Worm (Caenorhabditis elegans) whole organism, L2 larva: Measurements from ENCODE around the gene Y105C5A.1272.
A peak's percentile ranks its signal among the peaks of the same experiment; 100 is the strongest.
"Not testable (repeated sequence)": the region's sequence is repeated elsewhere in the genome, so short reads cannot be mapped to it uniquely, and the experiment has no call there.

ENCODE experiments used
- C34F6.9 ChIP-seq: fragments of 150-350 bp; optimal IDR thresholded peaks from 2 replicates; lab custom pipeline; 2014; ENCODE audit warnings: missing biosample characterization, missing genetic modification characterization
- F13H6.1 ChIP-seq: sonication (generic microtip); optimal IDR thresholded peaks from 2 replicates; lab custom pipeline; 2016; ENCODE audit warnings: missing genetic modification characterization, missing compliant biosample characterization
- Y55F3AM.14 ChIP-seq: fragments of 200-800 bp; sonication (Bioruptor generic); optimal IDR thresholded peaks from 2 replicates; lab custom pipeline; 2018; ENCODE audit warnings: mild to moderate bottlenecking, missing genetic modification characterization, missing compliant biosample characterization
- ZK546.5 ChIP-seq: sonication (generic microtip); optimal IDR thresholded peaks from 2 replicates; lab custom pipeline; 2017; ENCODE audit warnings: missing biosample characterization, missing genetic modification characterization
- alr-1 ChIP-seq: fragments of 150-350 bp; optimal IDR thresholded peaks from 2 replicates; lab custom pipeline; 2014; ENCODE audit warnings: missing biosample characterization, missing genetic modification characterization
- ama-1 ChIP-seq: fragments of 150-350 bp; optimal IDR thresholded peaks from 2 replicates; lab custom pipeline; 2018; ENCODE audit warnings: inconsistent platforms
- blmp-1 ChIP-seq: sonication (generic microtip); optimal IDR thresholded peaks from 2 replicates; lab custom pipeline; 2017; ENCODE audit warnings: missing genetic modification characterization, mild to moderate bottlenecking, missing compliant biosample characterization, antibody characterized with exemption, moderate library complexity; ENCODE audit not compliant: insufficient read depth
- ceh-16 ChIP-seq: fragments of 150-350 bp; optimal IDR thresholded peaks from 2 replicates; lab custom pipeline; 2014; ENCODE audit warnings: missing biosample characterization, missing genetic modification characterization
- ceh-82 ChIP-seq: fragments of 150-350 bp; optimal IDR thresholded peaks from 2 replicates; lab custom pipeline; 2014; ENCODE audit warnings: missing biosample characterization, missing genetic modification characterization
- crh-2 ChIP-seq: sonication (generic microtip); optimal IDR thresholded peaks from 2 replicates; lab custom pipeline; 2017; ENCODE audit warnings: missing biosample characterization, missing genetic modification characterization
- egl-27 ChIP-seq: sonication (generic microtip); optimal IDR thresholded peaks from 3 replicates; lab custom pipeline; 2017; ENCODE audit warnings: missing biosample characterization, missing genetic modification reagents, missing genetic modification characterization
- elt-1 ChIP-seq: fragments of 150-350 bp; optimal IDR thresholded peaks from 2 replicates; lab custom pipeline; 2014; ENCODE audit warnings: missing biosample characterization, missing genetic modification characterization
- elt-3 ChIP-seq: sonication (generic microtip); optimal IDR thresholded peaks from 2 replicates; lab custom pipeline; 2017; ENCODE audit warnings: missing biosample characterization, missing genetic modification characterization
- fos-1 ChIP-seq: fragments of 150-350 bp; optimal IDR thresholded peaks from 2 replicates; lab custom pipeline; 2014; ENCODE audit warnings: missing biosample characterization, missing genetic modification characterization
- gmeb-1 ChIP-seq: fragments of 150-350 bp; optimal IDR thresholded peaks from 2 replicates; lab custom pipeline; 2014; ENCODE audit warnings: missing biosample characterization, missing genetic modification characterization
- lin-11 ChIP-seq: fragments of 150-350 bp; sonication (generic microtip); optimal IDR thresholded peaks from 2 replicates; lab custom pipeline; 2014; ENCODE audit warnings: missing biosample characterization, missing genetic modification characterization, inconsistent platforms, mixed read lengths
- lin-13 ChIP-seq: fragments of 150-350 bp; optimal IDR thresholded peaks from 2 replicates; lab custom pipeline; 2014; ENCODE audit warnings: missing biosample characterization, missing genetic modification reagents, missing genetic modification characterization
- lsy-2 ChIP-seq, 2 experiments: fragments of 150-350 bp in 1 of 2; sonication (generic microtip) in 1 of 2; optimal IDR thresholded peaks; 2 replicates each; lab custom pipeline; 2014 to 2017; ENCODE audit warnings: missing biosample characterization in 2 of 2, missing genetic modification characterization in 2 of 2
- mab-5 ChIP-seq: fragments of 150-350 bp; optimal IDR thresholded peaks from 2 replicates; lab custom pipeline; 2014; ENCODE audit warnings: missing biosample characterization, missing genetic modification characterization
- mbf-1 ChIP-seq: sonication (generic microtip); optimal IDR thresholded peaks from 2 replicates; lab custom pipeline; 2017; ENCODE audit warnings: missing biosample characterization, missing genetic modification characterization
- mdl-1 ChIP-seq, 2 experiments: fragments of 150-350 bp in 1 of 2; sonication (generic microtip) in 1 of 2; optimal IDR thresholded peaks; 2 replicates each; lab custom pipeline; 2017; ENCODE audit warnings: missing biosample characterization in 2 of 2, missing genetic modification characterization in 2 of 2
- nhr-10 ChIP-seq: sonication (generic microtip); optimal IDR thresholded peaks from 2 replicates; lab custom pipeline; 2017; ENCODE audit warnings: missing biosample characterization, missing genetic modification characterization
- nhr-11 ChIP-seq: fragments of 150-350 bp; optimal IDR thresholded peaks from 2 replicates; lab custom pipeline; 2014; ENCODE audit warnings: missing biosample characterization, missing genetic modification characterization
- nhr-12 ChIP-seq: fragments of 150-350 bp; optimal IDR thresholded peaks from 2 replicates; lab custom pipeline; 2014; ENCODE audit warnings: missing biosample characterization, missing genetic modification characterization
- nhr-129 ChIP-seq: fragments of 150-350 bp; optimal IDR thresholded peaks from 2 replicates; lab custom pipeline; 2014; ENCODE audit warnings: missing biosample characterization, missing genetic modification characterization
- nhr-21 ChIP-seq: fragments of 150-350 bp; optimal IDR thresholded peaks from 2 replicates; lab custom pipeline; 2014; ENCODE audit warnings: missing biosample characterization, missing genetic modification characterization
- nhr-237 ChIP-seq: fragments of 150-350 bp; optimal IDR thresholded peaks from 2 replicates; lab custom pipeline; 2014; ENCODE audit warnings: missing biosample characterization, missing genetic modification characterization
- nhr-25 ChIP-seq: fragments of 150-350 bp; sonication (generic microtip); optimal IDR thresholded peaks from 3 replicates; lab custom pipeline; 2014; ENCODE audit warnings: missing biosample characterization, missing genetic modification characterization
- nhr-6 ChIP-seq: fragments of 150-350 bp; optimal IDR thresholded peaks from 2 replicates; lab custom pipeline; 2014; ENCODE audit warnings: missing biosample characterization, missing genetic modification characterization
- sem-4 ChIP-seq: fragments of 150-350 bp; optimal IDR thresholded peaks from 2 replicates; lab custom pipeline; 2014; ENCODE audit warnings: missing biosample characterization, missing genetic modification reagents, missing genetic modification characterization
- skn-1 ChIP-seq: sonication (generic microtip); optimal IDR thresholded peaks from 2 replicates; lab custom pipeline; 2017; ENCODE audit warnings: missing biosample characterization, missing genetic modification characterization
- sma-3 ChIP-seq: sonication (generic microtip); optimal IDR thresholded peaks from 2 replicates; lab custom pipeline; 2016; ENCODE audit warnings: missing genetic modification reagents, missing genetic modification characterization, missing compliant biosample characterization
- sma-9 ChIP-seq, 2 experiments: fragments of 150-350 bp in 1 of 2; sonication (generic microtip) in 1 of 2; optimal IDR thresholded peaks; 2 replicates each; lab custom pipeline; 2014 to 2016; ENCODE audit warnings: missing genetic modification characterization in 2 of 2, mild to moderate bottlenecking in 1 of 2, missing biosample characterization in 1 of 2, missing compliant biosample characterization in 1 of 2, missing genetic modification reagents in 1 of 2, moderate library complexity in 1 of 2
- snpc-4 ChIP-seq: fragments of 150-350 bp; optimal IDR thresholded peaks from 2 replicates; lab custom pipeline; 2014; ENCODE audit warnings: missing biosample characterization, missing genetic modification characterization
- unc-55 ChIP-seq: fragments of 150-350 bp; sonication (generic microtip); optimal IDR thresholded peaks from 3 replicates; lab custom pipeline; 2014; ENCODE audit warnings: missing biosample characterization, missing genetic modification reagents, missing genetic modification characterization
- unc-62 ChIP-seq: fragments of 150-350 bp; optimal IDR thresholded peaks from 2 replicates; lab custom pipeline; 2014; ENCODE audit warnings: missing biosample characterization, missing genetic modification reagents, missing genetic modification characterization
- zag-1 ChIP-seq: fragments of 150-350 bp; optimal IDR thresholded peaks from 2 replicates; lab custom pipeline; 2014; ENCODE audit warnings: missing biosample characterization, missing genetic modification characterization
- ztf-4 ChIP-seq: fragments of 150-350 bp; optimal IDR thresholded peaks from 2 replicates; lab custom pipeline; 2014; ENCODE audit warnings: missing biosample characterization, missing genetic modification characterization

Gene Y105C5A.1272

DNA sequence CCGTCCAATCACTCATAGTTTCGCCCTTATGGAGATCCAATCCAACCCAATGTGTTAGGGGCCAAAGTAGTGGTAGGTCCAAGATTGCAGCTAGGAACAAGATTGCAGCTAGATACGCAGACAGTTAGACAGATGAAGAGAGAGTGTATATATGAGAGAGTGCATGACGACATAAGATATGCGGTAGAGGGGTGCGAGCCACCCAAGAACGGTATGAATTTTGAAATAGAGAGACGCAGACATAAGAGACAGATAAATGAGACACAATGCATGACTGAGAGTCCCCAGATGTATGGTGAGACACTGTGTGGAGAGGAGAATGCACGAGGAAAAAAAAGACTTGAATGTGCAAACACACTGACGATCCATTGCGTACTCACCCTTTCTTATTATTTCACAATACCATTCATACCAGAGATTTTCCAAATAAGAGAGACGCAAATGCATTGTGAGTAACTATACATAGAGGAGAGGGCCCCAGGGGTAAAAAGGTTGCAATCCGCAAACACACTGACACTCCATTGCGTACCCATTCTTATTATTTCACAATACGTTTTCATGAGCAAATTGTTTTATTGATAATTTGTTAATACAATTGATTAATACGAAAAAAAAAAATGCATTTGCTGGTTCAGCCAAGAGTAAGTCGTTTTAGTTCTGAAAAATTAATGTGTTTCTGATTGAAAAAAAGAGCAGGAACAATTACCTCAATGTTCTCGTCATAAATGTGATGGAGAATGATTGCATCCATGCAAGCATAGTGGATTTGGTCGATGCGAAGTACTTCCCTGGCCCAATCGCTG, at the start of gene Y105C5A.1272, which contains the start of gene Y105C5A.1268:
TSS of gene Y105C5A.1272 (plus strand) at position 575 of the 803 bp plus-strand sequence.
TSS of gene Y105C5A.1268 (minus strand) at position 51 of the 803 bp plus-strand sequence.
- TF ChIP-seq C34F6.9 (tag; lab: Kevin White, UChicago) (peak; percentile 93), nhr-129 (peak; percentile 95), lin-11 (peak; percentile 17), ceh-82 (tag; lab: Kevin White, UChicago) (peak; percentile 17), F13H6.1 (tag; lab: Kevin White, UChicago) (peak; percentile 93), ZK546.5 (peak; percentile 13), crh-2 (tag; lab: Kevin White, UChicago) (peak; percentile 85), nhr-10 (peak; percentile 62), nhr-25 (tag; lab: Kevin White, UChicago) (peak; percentile 85), nhr-21 (tag; lab: Kevin White, UChicago) (peak; percentile 93), lin-13 (GFP tag; lab: Kevin White, UChicago) (peak; percentile 77), zag-1 (peak; percentile 60), ztf-4 (tag; lab: Kevin White, UChicago) (peak; percentile 85), unc-55 (GFP tag; lab: Kevin White, UChicago) (peak; percentile 92), mab-5 (tag; lab: Kevin White, UChicago) (peak; percentile 85), sma-3 (GFP tag; lab: Kevin White, UChicago) (peak; percentile 87), unc-62 (GFP tag; lab: Kevin White, UChicago) (peak; percentile 13), nhr-12 (tag; lab: Kevin White, UChicago) (peak; percentile 11), Y55F3AM.14 (peak; percentile 72), sem-4 (tag; lab: Kevin White, UChicago) (peak; percentile 83), skn-1 (tag; lab: Kevin White, UChicago) (peak; percentile 64), mdl-1 (tag; optimal IDR thresholded peaks at IDR 0.05; lab: Kevin White, UChicago) (peak; percentile 71 to 76), sma-9 (GFP tag; optimal IDR thresholded peaks at IDR 0.05; lab: Kevin White, UChicago) (peak; percentile 80), fos-1 (tag; lab: Kevin White, UChicago) (peak; percentile 70), nhr-237 (peak; percentile 67), gmeb-1 (tag; lab: Kevin White, UChicago) (peak; percentile 76), lsy-2 (tag; optimal IDR thresholded peaks at IDR 0.05; lab: Kevin White, UChicago) (peak; percentile 78 to 94), nhr-6 (peak; percentile 88), egl-27 (tag; lab: Kevin White, UChicago) (peak; percentile 88), alr-1 (tag; lab: Kevin White, UChicago) (peak; percentile 52), blmp-1 (tag; lab: Kevin White, UChicago) (peak; percentile 74)
- not testable (repeated sequence) for TF ChIP-seq sma-9 (tag; optimal IDR thresholded peaks at IDR 0.05; lab: Kevin White, UChicago)

DNA sequence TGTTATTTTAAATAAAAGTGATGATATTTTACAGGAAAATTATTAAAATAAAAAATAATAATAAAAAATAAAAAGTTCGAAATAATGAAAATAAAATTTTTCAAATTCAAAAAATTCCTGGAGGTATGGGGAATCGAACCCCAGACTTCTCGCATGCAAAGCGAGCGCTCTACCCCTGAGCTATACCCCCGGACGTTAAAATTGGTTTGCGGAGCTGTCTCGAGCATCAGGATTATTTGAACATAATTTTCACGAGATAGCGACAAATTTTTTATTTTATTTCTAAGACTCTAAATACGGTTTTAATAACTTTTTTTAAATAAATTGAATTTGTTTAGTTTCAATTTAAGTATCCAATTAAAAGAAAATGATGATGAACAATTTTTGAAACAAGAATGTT, 42.6 kb upstream of the Y105C5A.1272 start:
- TF ChIP-seq unc-55 (GFP tag; lab: Kevin White, UChicago) (no peak), mab-5 (tag; lab: Kevin White, UChicago) (no peak), mdl-1 (tag; optimal IDR thresholded peaks at IDR 0.05; lab: Kevin White, UChicago) (no peak), mbf-1 (tag; lab: Kevin White, UChicago) (no peak), ZK546.5 (no peak), snpc-4 (tag; lab: Kevin White, UChicago) (peak; percentile 55), nhr-11 (tag; lab: Kevin White, UChicago) (no peak), C34F6.9 (tag; lab: Kevin White, UChicago) (no peak)

DNA sequence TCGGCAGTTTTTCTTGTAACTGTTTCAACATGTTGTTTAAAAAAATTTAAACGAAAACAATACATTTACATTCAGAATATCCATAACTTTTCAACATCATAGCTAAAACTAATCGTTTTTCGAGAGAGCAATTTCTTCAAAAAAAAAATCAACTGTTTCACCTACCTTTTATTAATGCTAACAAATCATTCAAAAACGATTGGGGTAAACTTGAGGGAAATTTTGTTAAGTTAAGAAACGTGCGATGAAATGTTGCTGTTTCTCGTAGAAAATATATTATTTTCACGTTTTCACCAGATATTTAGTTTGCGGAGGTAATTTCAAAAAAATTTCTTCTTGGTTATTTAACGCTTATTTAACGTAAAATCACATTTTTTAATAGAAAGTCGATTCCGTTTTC, 40.4 kb upstream of the Y105C5A.1272 start:
- TF ChIP-seq unc-62 (GFP tag; lab: Kevin White, UChicago): no peak
- TF ChIP-seq mab-5 (tag; lab: Kevin White, UChicago): no peak
- TF ChIP-seq nhr-237: no peak
- TF ChIP-seq blmp-1 (tag; lab: Kevin White, UChicago): no peak
- no peak for TF ChIP-seq ceh-82 (tag; lab: Kevin White, UChicago)
- no peak for TF ChIP-seq nhr-25 (tag; lab: Kevin White, UChicago)
- TF ChIP-seq egl-27 (tag; lab: Kevin White, UChicago): no peak
- TF ChIP-seq nhr-12 (tag; lab: Kevin White, UChicago): no peak
- no peak for TF ChIP-seq elt-3 (tag; lab: Kevin White, UChicago)
- TF ChIP-seq ceh-16 (tag; lab: Kevin White, UChicago): no peak
- no peak for TF ChIP-seq C34F6.9 (tag; lab: Kevin White, UChicago)
- TF ChIP-seq ama-1 (lab: Kevin White, UChicago): no peak
- no peak for TF ChIP-seq elt-1
